Fruit fly (Drosophila melanogaster) whole organism, embryonic: Measurements from ENCODE around the gene Fer3HCH.

Experiments
- Abd-B ChIP-seq: fragments of 200-800 bp; sonication (Bioruptor generic); optimal IDR thresholded peaks from 2 replicates; lab custom pipeline; 2018; ENCODE audit warnings: missing biosample characterization, mild to moderate bottlenecking, missing genetic modification characterization, moderate library complexity
- C15 ChIP-seq: fragments of 200-800 bp; sonication (Bioruptor generic); IDR thresholded peaks from 3 replicates; pipeline ENCODE4 v1.3.6; 2022; ENCODE audit warnings: missing biosample characterization, missing genetic modification characterization
- CG10267 ChIP-seq: fragments of 200-800 bp; sonication (Bioruptor generic); optimal IDR thresholded peaks from 2 replicates; lab custom pipeline; 2018; ENCODE audit warnings: missing biosample characterization, mild to moderate bottlenecking, missing genetic modification characterization, moderate library complexity
- CG10274 ChIP-seq: fragments of 200-800 bp; sonication (Bioruptor generic); optimal IDR thresholded peaks from 3 replicates; lab custom pipeline; 2017; ENCODE audit warnings: missing biosample characterization, mild to moderate bottlenecking, missing genetic modification characterization
- CG12219 ChIP-seq: fragments of 200-800 bp; sonication (Bioruptor generic); optimal IDR thresholded peaks from 3 replicates; lab custom pipeline; 2018; ENCODE audit warnings: missing biosample characterization, mild to moderate bottlenecking, missing genetic modification characterization
- CG12659 ChIP-seq: fragments of 200-800 bp; sonication (Bioruptor generic); optimal IDR thresholded peaks from 3 replicates; lab custom pipeline; 2017; ENCODE audit warnings: mild to moderate bottlenecking, missing biosample characterization, missing genetic modification reagents, missing genetic modification characterization
- CG15269 ChIP-seq: fragments of 200-800 bp; sonication (Bioruptor generic); optimal IDR thresholded peaks from 2 replicates; lab custom pipeline; 2018; ENCODE audit warnings: missing biosample characterization, mild to moderate bottlenecking, missing genetic modification characterization, moderate library complexity
- CG16813 ChIP-seq: fragments of 200-800 bp; sonication (Bioruptor generic); IDR thresholded peaks from 3 replicates; pipeline ENCODE4 v1.3.6; 2022; ENCODE audit warnings: missing biosample characterization, missing genetic modification characterization; ENCODE audit not compliant: partially characterized antibody
- CG17359 ChIP-seq: fragments of 200-800 bp; sonication (Bioruptor generic); optimal IDR thresholded peaks from 3 replicates; lab custom pipeline; 2018; ENCODE audit warnings: missing biosample characterization, mild to moderate bottlenecking, missing genetic modification characterization, moderate library complexity
- CG30431 ChIP-seq: fragments of 200-800 bp; sonication (Bioruptor generic); optimal IDR thresholded peaks from 2 replicates; lab custom pipeline; 2017; ENCODE audit warnings: missing biosample characterization, missing genetic modification characterization
- CG31388 ChIP-seq: fragments of 200-800 bp; sonication (Bioruptor generic); optimal IDR thresholded peaks from 2 replicates; lab custom pipeline; 2016; ENCODE audit warnings: missing biosample characterization, missing genetic modification characterization
- CG4854 ChIP-seq: fragments of 200-800 bp; sonication (Bioruptor generic); optimal IDR thresholded peaks from 2 replicates; lab custom pipeline; 2016; ENCODE audit warnings: missing biosample characterization, missing genetic modification characterization, inconsistent platforms
- CG5180 ChIP-seq: fragments of 200-800 bp; sonication (Bioruptor generic); optimal IDR thresholded peaks from 3 replicates; lab custom pipeline; 2017; ENCODE audit warnings: missing biosample characterization, missing genetic modification characterization, mild to moderate bottlenecking, moderate library complexity, missing genetic modification reagents
- CG6765 ChIP-seq: fragments of 200-800 bp; sonication (Bioruptor generic); optimal IDR thresholded peaks from 3 replicates; lab custom pipeline; 2017; ENCODE audit warnings: missing biosample characterization, mild to moderate bottlenecking, missing genetic modification characterization
- CG6813 ChIP-seq: fragments of 200-800 bp; sonication (Bioruptor generic); optimal IDR thresholded peaks from 2 replicates; lab custom pipeline; 2017; ENCODE audit warnings: missing biosample characterization, missing genetic modification characterization, mild to moderate bottlenecking, moderate library complexity, missing genetic modification reagents
- CG7357 ChIP-seq: fragments of 200-800 bp; sonication (Bioruptor generic); IDR thresholded peaks from 3 replicates; pipeline ENCODE4 v1.3.6; 2022; ENCODE audit warnings: missing biosample characterization, missing genetic modification characterization
- CG8290 ChIP-seq, 3 experiments: fragments of 200-800 bp; sonication (Bioruptor generic); optimal IDR thresholded peaks; 2 replicates each; lab custom pipeline; 2016 to 2019; ENCODE audit warnings: missing biosample characterization in 3 of 3, missing genetic modification characterization in 3 of 3, mild to moderate bottlenecking in 2 of 3, moderate library complexity in 1 of 3
- CG8359 ChIP-seq: fragments of 200-800 bp; sonication (Bioruptor generic); optimal IDR thresholded peaks from 2 replicates; lab custom pipeline; 2017; ENCODE audit warnings: missing biosample characterization, mild to moderate bottlenecking, missing genetic modification characterization, borderline replicate concordance
- CG9727 ChIP-seq: fragments of 200-800 bp; sonication (Bioruptor generic); optimal IDR thresholded peaks from 3 replicates; lab custom pipeline; 2017; ENCODE audit warnings: missing biosample characterization, mild to moderate bottlenecking, missing genetic modification characterization
- D19A ChIP-seq: fragments of 200-800 bp; optimal IDR thresholded peaks from 3 replicates; lab custom pipeline; 2019; ENCODE audit warnings: missing biosample characterization, mild to moderate bottlenecking, missing genetic modification characterization, moderate library complexity
- Hr78 ChIP-seq, 2 experiments: fragments of 200-800 bp in 1 of 2; fragments of >200 bp in 1 of 2; sonication (Bioruptor generic) in 1 of 2; optimal IDR thresholded peaks; 2 replicates each; lab custom pipeline; 2017 to 2019; ENCODE audit warnings: missing biosample characterization in 2 of 2, missing genetic modification characterization in 2 of 2, mild to moderate bottlenecking in 1 of 2, moderate library complexity in 1 of 2
- MBD-R2 ChIP-seq: fragments of 200-800 bp; sonication (Bioruptor generic); IDR thresholded peaks from 2 replicates; pipeline ENCODE4 v1.3.6; 2022; ENCODE audit warnings: missing biosample characterization, missing genetic modification characterization
- Myb ChIP-seq: fragments of 200-800 bp; sonication (Bioruptor generic); optimal IDR thresholded peaks from 2 replicates; lab custom pipeline; 2016; ENCODE audit warnings: missing biosample characterization, missing genetic modification characterization
- NC2β ChIP-seq: fragments of 200-800 bp; sonication (Bioruptor generic); optimal IDR thresholded peaks from 2 replicates; lab custom pipeline; 2016; ENCODE audit warnings: missing biosample characterization, missing genetic modification characterization
- NfI ChIP-seq: fragments of 200-800 bp; sonication (Bioruptor generic); optimal IDR thresholded peaks from 3 replicates; lab custom pipeline; 2018; ENCODE audit warnings: missing biosample characterization, mild to moderate bottlenecking, missing genetic modification characterization, moderate library complexity
- Side ChIP-seq: fragments of 200-800 bp; sonication (Bioruptor generic); optimal IDR thresholded peaks from 2 replicates; lab custom pipeline; 2016; ENCODE audit warnings: missing biosample characterization, missing genetic modification characterization
- Sin3A ChIP-seq: fragments of >200 bp; optimal IDR thresholded peaks from 2 replicates; lab custom pipeline; 2018
- Xrp1 ChIP-seq: fragments of 200-800 bp; sonication (Bioruptor generic); IDR thresholded peaks from 2 replicates; pipeline ENCODE4 v1.3.6; 2022; ENCODE audit warnings: missing biosample characterization, missing genetic modification characterization
- ash1 ChIP-seq: fragments of 200-800 bp; sonication (Bioruptor generic); optimal IDR thresholded peaks from 2 replicates; lab custom pipeline; 2018; ENCODE audit warnings: missing biosample characterization, mild to moderate bottlenecking, missing genetic modification characterization
- cwo ChIP-seq: fragments of 200-800 bp; sonication (Bioruptor generic); optimal IDR thresholded peaks from 3 replicates; lab custom pipeline; 2017; ENCODE audit warnings: missing biosample characterization, missing genetic modification characterization, mild to moderate bottlenecking, moderate library complexity, missing genetic modification reagents
- dati ChIP-seq: fragments of 200-800 bp; sonication (Bioruptor generic); IDR thresholded peaks from 2 replicates; pipeline ENCODE4 v1.3.6; 2022; ENCODE audit warnings: missing biosample characterization, missing genetic modification characterization
- en ChIP-seq: fragments of 200-800 bp; sonication (Bioruptor generic); optimal IDR thresholded peaks from 2 replicates; lab custom pipeline; 2016; ENCODE audit warnings: missing biosample characterization, missing genetic modification characterization
- gce ChIP-seq: fragments of 200-800 bp; sonication (Bioruptor generic); IDR thresholded peaks from 3 replicates; pipeline ENCODE4 v1.3.6; 2022; ENCODE audit warnings: missing biosample characterization, missing genetic modification characterization
- gem ChIP-seq: fragments of 200-800 bp; sonication (Bioruptor generic); optimal IDR thresholded peaks from 2 replicates; lab custom pipeline; 2019; ENCODE audit warnings: missing biosample characterization, mild to moderate bottlenecking, missing genetic modification characterization, moderate library complexity
- gro ChIP-seq: fragments of 200-800 bp; sonication (Bioruptor generic); optimal IDR thresholded peaks from 2 replicates; lab custom pipeline; 2016; ENCODE audit warnings: missing biosample characterization, missing genetic modification characterization
- her ChIP-seq: fragments of 200-800 bp; sonication (Bioruptor generic); optimal IDR thresholded peaks from 2 replicates; lab custom pipeline; 2016; ENCODE audit warnings: missing biosample characterization, missing genetic modification characterization
- hkb ChIP-seq, 2 experiments: fragments of 200-800 bp in 1 of 2; fragments of >200 bp in 1 of 2; sonication (Bioruptor generic) in 1 of 2; IDR thresholded peaks in 1 of 2; optimal IDR thresholded peaks in 1 of 2; 2 replicates each; pipeline versions ENCODE4 v1.3.6 to Lab custom; 2017 to 2022; ENCODE audit warnings: missing biosample characterization in 1 of 2, missing genetic modification characterization in 1 of 2
- jing ChIP-seq: fragments of 200-800 bp; sonication (Bioruptor generic); optimal IDR thresholded peaks from 2 replicates; lab custom pipeline; 2018; ENCODE audit warnings: missing biosample characterization, mild to moderate bottlenecking, missing genetic modification characterization
- kah ChIP-seq: fragments of 200-800 bp; sonication (Bioruptor generic); optimal IDR thresholded peaks from 2 replicates; lab custom pipeline; 2018; ENCODE audit warnings: missing biosample characterization, mild to moderate bottlenecking, missing genetic modification characterization
- odd ChIP-seq: fragments of 200-800 bp; sonication (Bioruptor generic); optimal IDR thresholded peaks from 2 replicates; lab custom pipeline; 2017; ENCODE audit warnings: missing biosample characterization, mild to moderate bottlenecking, missing genetic modification characterization
- pita ChIP-seq: fragments of 200-800 bp; sonication (Bioruptor generic); optimal IDR thresholded peaks from 2 replicates; lab custom pipeline; 2017; ENCODE audit warnings: missing biosample characterization, mild to moderate bottlenecking, missing genetic modification characterization
- repo ChIP-seq: fragments of 200-800 bp; sonication (Bioruptor generic); optimal IDR thresholded peaks from 2 replicates; lab custom pipeline; 2016; ENCODE audit warnings: missing biosample characterization, missing genetic modification characterization
- salm ChIP-seq: fragments of 200-800 bp; sonication (Bioruptor generic); optimal IDR thresholded peaks from 2 replicates; lab custom pipeline; 2018; ENCODE audit warnings: missing biosample characterization, mild to moderate bottlenecking, missing genetic modification characterization
- schlank ChIP-seq: fragments of 200-800 bp; sonication (Bioruptor generic); optimal IDR thresholded peaks from 2 replicates; lab custom pipeline; 2018; ENCODE audit warnings: missing biosample characterization, mild to moderate bottlenecking, missing genetic modification characterization
- slbo ChIP-seq: fragments of 200-800 bp; sonication (Bioruptor generic); IDR thresholded peaks from 2 replicates; pipeline ENCODE4 v1.3.6; 2022; ENCODE audit warnings: missing biosample characterization, missing genetic modification characterization
- sr ChIP-seq: fragments of 200-800 bp; sonication (Bioruptor generic); IDR thresholded peaks from 3 replicates; pipeline ENCODE4 v1.3.6; 2022; ENCODE audit warnings: missing biosample characterization, missing genetic modification characterization
- tio ChIP-seq: fragments of 200-800 bp; sonication (Bioruptor generic); optimal IDR thresholded peaks from 2 replicates; lab custom pipeline; 2017; ENCODE audit warnings: missing biosample characterization, missing genetic modification characterization, inconsistent platforms
- trem ChIP-seq: fragments of 200-800 bp; optimal IDR thresholded peaks from 3 replicates; lab custom pipeline; 2019; ENCODE audit warnings: missing biosample characterization, mild to moderate bottlenecking, missing genetic modification characterization, moderate library complexity
- vnd ChIP-seq: fragments of 200-800 bp; sonication (Bioruptor generic); IDR thresholded peaks from 3 replicates; pipeline ENCODE4 v1.3.6; 2022; ENCODE audit warnings: missing biosample characterization, missing genetic modification characterization; ENCODE audit not compliant: partially characterized antibody

Fer3HCH gene

DNA sequence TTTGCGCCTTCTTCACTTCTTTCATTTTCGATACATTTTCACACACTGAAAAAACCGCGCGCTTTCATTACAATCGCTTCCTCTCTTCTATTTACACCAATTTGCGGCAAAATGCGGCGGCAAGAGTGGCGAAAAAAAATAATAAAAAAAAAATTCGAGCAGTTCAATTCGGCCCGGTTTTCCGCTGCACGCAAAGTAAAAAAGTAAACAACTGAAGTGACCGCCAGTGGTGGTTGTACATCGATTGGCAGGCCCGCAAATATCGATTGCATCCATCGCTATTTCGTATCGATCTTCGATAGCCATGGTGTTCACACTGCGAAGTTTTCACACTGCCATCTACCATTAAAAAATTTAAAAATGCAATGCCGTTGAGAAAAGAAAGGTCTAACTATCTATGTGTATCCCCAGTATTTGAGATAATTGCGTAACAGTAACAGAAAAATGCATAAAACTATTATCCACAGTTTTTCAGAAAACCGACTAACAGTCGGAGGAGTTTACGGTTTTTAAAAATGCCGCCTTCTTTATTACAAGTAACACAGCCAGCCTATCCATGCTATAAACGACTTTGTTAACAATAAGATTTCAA lies 4.3 kb upstream of the Fer3HCH start, which contains the start of gene Chpf (continued):
- TF ChIP-seq sr (GFP tag; lab: Robert Waterston, UW) (no peak), ash1 (GFP tag; lab: Kevin White, UChicago) (no peak), NC2β (GFP tag; lab: Kevin White, UChicago) (no peak), CG15269 (tag; lab: Kevin White, UChicago) (no peak), CG30431 (GFP tag; lab: Kevin White, UChicago) (no peak), CG16813 (GFP tag; lab: Robert Waterston, UW) (peak; percentile 91), C15 (GFP tag; lab: Robert Waterston, UW) (no peak), trem (tag; lab: Kevin White, UChicago) (peak; percentile 17), D19A (tag; lab: Kevin White, UChicago) (no peak), en (GFP tag; lab: Kevin White, UChicago) (no peak), CG6765 (GFP tag; lab: Kevin White, UChicago) (no peak), NfI (no peak), slbo (GFP tag; lab: Robert Waterston, UW) (peak; percentile 50; the same call in 1 of the 2 replicates), hkb (optimal IDR thresholded peaks at IDR 0.05; lab: Kevin White, UChicago) (no peak), hkb (GFP tag; IDR thresholded peaks at IDR 0.05; lab: Robert Waterston, UW) (no peak), kah (GFP tag; lab: Kevin White, UChicago) (peak; percentile 80), CG10274 (GFP tag; lab: Kevin White, UChicago) (no peak), CG12659 (GFP tag; lab: Kevin White, UChicago) (peak; percentile 22), CG12219 (GFP tag; lab: Kevin White, UChicago) (no peak), CG9727 (no peak), Myb (GFP tag; lab: Kevin White, UChicago) (peak; percentile 24), CG10267 (tag; lab: Kevin White, UChicago) (no peak), schlank (tag; lab: Kevin White, UChicago) (no peak), gem (tag; lab: Kevin White, UChicago) (no peak), jing (no peak), CG6813 (no peak), gro (GFP tag; lab: Kevin White, UChicago) (no peak), salm (tag; lab: Kevin White, UChicago) (no peak), CG17359 (tag; lab: Kevin White, UChicago) (peak; percentile 61), pita (GFP tag; lab: Kevin White, UChicago) (no peak), CG8359 (no peak), gce (GFP tag; lab: Robert Waterston, UW) (no peak), CG31388 (GFP tag; lab: Kevin White, UChicago) (no peak), tio (no peak), CG5180 (GFP tag; lab: Kevin White, UChicago) (no peak), Side (GFP tag; lab: Kevin White, UChicago) (no peak), cwo (no peak), CG8290 (GFP tag; optimal IDR thresholded peaks at IDR 0.05; lab: Kevin White, UChicago) (no peak), CG8290 (tag; optimal IDR thresholded peaks at IDR 0.05; lab: Kevin White, UChicago) (peak in 1 of 2 experiments; percentile 33), Hr78 (GFP tag; optimal IDR thresholded peaks at IDR 0.05; lab: Kevin White, UChicago) (no peak), vnd (GFP tag; lab: Robert Waterston, UW) (peak; percentile 87), repo (GFP tag; lab: Kevin White, UChicago) (no peak), CG7357 (GFP tag; lab: Robert Waterston, UW) (peak; percentile 97), her (no peak), MBD-R2 (no peak), dati (GFP tag; lab: Robert Waterston, UW) (no peak), odd (no peak), CG4854 (GFP tag; lab: Kevin White, UChicago) (no peak), Xrp1 (no peak), Abd-B (GFP tag; lab: Kevin White, UChicago) (no peak), Sin3A (lab: Kevin White, UChicago) (peak; percentile 45)
